Worm (Caenorhabditis elegans): ENCODE results near the gene rin-1.

ce11 chrV:14820314-14820713 is 4.9 kb upstream of the rin-1 start:
- no peak for TF ChIP-seq W03F9.2 (tag; optimal IDR thresholded peaks at IDR 0.05)
- TF ChIP-seq him-1 (tag; optimal IDR thresholded peaks at IDR 0.05) = no peak
